Fruit fly (Drosophila melanogaster): Measurements from ENCODE around the gene Dis3.

Gene Dis3

dm6 chr3R:24294784-24295555 is 38.3 kb upstream of the Dis3 start, which contains the start of gene crb (continued):
- TF ChIP-seq CG9139 (GFP tag; optimal IDR thresholded peaks at IDR 0.05) (peak; percentile 38), fkh (GFP tag; optimal IDR thresholded peaks at IDR 0.05) (peak; percentile 45), CG15336 (GFP tag; IDR thresholded peaks at IDR 0.05) (no peak), CG1621 (tag; optimal IDR thresholded peaks at IDR 0.05) (peak; percentile 40), CG6808 (GFP tag; optimal IDR thresholded peaks at IDR 0.05) (no peak), CG8119 (GFP tag; IDR thresholded peaks at IDR 0.05) (no peak), Sox102F (GFP tag; optimal IDR thresholded peaks at IDR 0.05) (peak; percentile 71), svp (GFP tag) (peak; percentile 93), CG8319 (GFP tag; optimal IDR thresholded peaks at IDR 0.05) (no peak), net (GFP tag; optimal IDR thresholded peaks at IDR 0.05) (peak; percentile 44), CG34406 (GFP tag; optimal IDR thresholded peaks at IDR 0.05) (peak; percentile 33), Eip78C (GFP tag) (peak; percentile 79), CG10631 (GFP tag; optimal IDR thresholded peaks at IDR 0.05) (peak; percentile 29), CG11762 (GFP tag; optimal IDR thresholded peaks at IDR 0.05; ENCODE audit: insufficient read depth) (peak; percentile 7), Hr38 (GFP tag; optimal IDR thresholded peaks at IDR 0.05) (no peak), Blimp-1 (GFP tag; optimal IDR thresholded peaks at IDR 0.05) (no peak), Eip93F (GFP tag; optimal IDR thresholded peaks at IDR 0.05) (no peak), CG11294 (GFP tag; IDR thresholded peaks at IDR 0.05) (no peak), Eip75B (GFP tag; optimal IDR thresholded peaks at IDR 0.05) (peak; percentile 56), CG4318 (GFP tag; optimal IDR thresholded peaks at IDR 0.05) (no peak), CG32006 (GFP tag; optimal IDR thresholded peaks at IDR 0.05) (peak; percentile 27), CG3919 (GFP tag; optimal IDR thresholded peaks at IDR 0.05) (peak; percentile 52), dsx (GFP tag; optimal IDR thresholded peaks at IDR 0.05; ENCODE audit: poor library complexity, severe bottlenecking) (peak; percentile 30), Ets96B (tag; optimal IDR thresholded peaks at IDR 0.05) (peak; percentile 16), CG8632 (GFP tag; optimal IDR thresholded peaks at IDR 0.05) (peak; percentile 1), ss (GFP tag; optimal IDR thresholded peaks at IDR 0.05) (peak; percentile 21 to 43), CG6276 (GFP tag; optimal IDR thresholded peaks at IDR 0.05) (no peak), spab (GFP tag; optimal IDR thresholded peaks at IDR 0.05) (no peak), cyc (GFP tag; optimal IDR thresholded peaks at IDR 0.05) (peak; percentile 40), Hr39 (GFP tag; optimal IDR thresholded peaks at IDR 0.05) (peak; percentile 35), CG6163 (GFP tag; IDR thresholded peaks at IDR 0.05) (peak; percentile 37; the same call in 1 of the 3 replicates), Sox14 (GFP tag; optimal IDR thresholded peaks at IDR 0.05) (peak; percentile 67), Met (GFP tag; optimal IDR thresholded peaks at IDR 0.05) (peak; percentile 55), pdm3 (GFP tag; optimal IDR thresholded peaks at IDR 0.05) (peak; percentile 42), CG6854 (GFP tag; optimal IDR thresholded peaks at IDR 0.05) (peak; percentile 45)

dm6 chr3R:24295556-24296465 is 37.4 kb upstream of the Dis3 start:
- TF ChIP-seq CG9139 (GFP tag; optimal IDR thresholded peaks at IDR 0.05): peak; percentile 89
- peak; percentile 92 for TF ChIP-seq fd85E (GFP tag; optimal IDR thresholded peaks at IDR 0.05)
- TF ChIP-seq esn (GFP tag; optimal IDR thresholded peaks at IDR 0.05): peak; percentile 99
- TF ChIP-seq spab (GFP tag; optimal IDR thresholded peaks at IDR 0.05): peak; percentile 96
- TF ChIP-seq Sox14 (GFP tag; optimal IDR thresholded peaks at IDR 0.05): peak; percentile 99
- peak; percentile 99 for TF ChIP-seq cyc (GFP tag; optimal IDR thresholded peaks at IDR 0.05)
- TF ChIP-seq Gug (GFP tag; IDR thresholded peaks at IDR 0.05): peak; percentile 91
- peak; percentile 89 for TF ChIP-seq Lpt (GFP tag; optimal IDR thresholded peaks at IDR 0.05)
- peak; percentile 98 for TF ChIP-seq pdm3 (GFP tag; optimal IDR thresholded peaks at IDR 0.05)
- peak; percentile 99 for TF ChIP-seq CG31627 (GFP tag; optimal IDR thresholded peaks at IDR 0.05)
- TF ChIP-seq Sox15 (GFP tag; optimal IDR thresholded peaks at IDR 0.05): peak; percentile 95
- TF ChIP-seq CG34406 (GFP tag; optimal IDR thresholded peaks at IDR 0.05): peak; percentile 98
- TF ChIP-seq salr (GFP tag; optimal IDR thresholded peaks at IDR 0.05): peak; percentile 91 to 97
- peak; percentile 97 for TF ChIP-seq Ets96B (tag; optimal IDR thresholded peaks at IDR 0.05)
- peak; percentile 98 for TF ChIP-seq Eip93F (GFP tag; optimal IDR thresholded peaks at IDR 0.05)
- peak; percentile 96 for TF ChIP-seq CG11762 (GFP tag; optimal IDR thresholded peaks at IDR 0.05; ENCODE audit: insufficient read depth)
- TF ChIP-seq Hr4 (GFP tag; optimal IDR thresholded peaks at IDR 0.05): peak; percentile 90
- peak; percentile 97 for TF ChIP-seq CG8632 (GFP tag; optimal IDR thresholded peaks at IDR 0.05)
- TF ChIP-seq CG6808 (GFP tag; optimal IDR thresholded peaks at IDR 0.05): peak; percentile 94
- peak; percentile 94 for TF ChIP-seq CG7368 (GFP tag; optimal IDR thresholded peaks at IDR 0.05)
- TF ChIP-seq net (GFP tag; optimal IDR thresholded peaks at IDR 0.05): peak; percentile 97
- TF ChIP-seq CG8119 (GFP tag; IDR thresholded peaks at IDR 0.05): peak; percentile 89
- TF ChIP-seq CG10631 (GFP tag; optimal IDR thresholded peaks at IDR 0.05): peak; percentile 98
- TF ChIP-seq Ets21C (GFP tag; optimal IDR thresholded peaks at IDR 0.05): peak; percentile 98
